Fruit fly (Drosophila melanogaster) whole organism, prepupa: ENCODE measurements around the gene amx.

Source experiments
- CG11294 ChIP-seq: fragments of 200-800 bp; sonication (Bioruptor generic); IDR thresholded peaks from 2 replicates; pipeline ENCODE4 v1.3.6; 2022; ENCODE audit warnings: missing biosample characterization, missing genetic modification characterization
- CG3032 ChIP-seq: fragments of 200-800 bp; optimal IDR thresholded peaks from 2 replicates; lab custom pipeline; 2019; ENCODE audit warnings: missing biosample characterization, mild to moderate bottlenecking, missing genetic modification characterization, moderate library complexity
- CG32006 ChIP-seq: fragments of 200-800 bp; sonication (Bioruptor generic); optimal IDR thresholded peaks from 3 replicates; lab custom pipeline; 2017; ENCODE audit warnings: missing biosample characterization, mild to moderate bottlenecking, missing genetic modification characterization
- CG6808 ChIP-seq: fragments of 200-800 bp; sonication (Bioruptor generic); optimal IDR thresholded peaks from 3 replicates; lab custom pipeline; 2017; ENCODE audit warnings: missing biosample characterization, missing genetic modification characterization, mild to moderate bottlenecking, moderate library complexity, missing genetic modification reagents
- Eip75B ChIP-seq: fragments of 200-800 bp; sonication (Bioruptor generic); optimal IDR thresholded peaks from 3 replicates; lab custom pipeline; 2016; ENCODE audit warnings: missing biosample characterization, missing genetic modification characterization
- Eip93F ChIP-seq: fragments of 200-800 bp; sonication (Bioruptor generic); optimal IDR thresholded peaks from 2 replicates; lab custom pipeline; 2016; ENCODE audit warnings: missing biosample characterization, mild to moderate bottlenecking, missing genetic modification characterization
- Gug ChIP-seq: fragments of 200-800 bp; sonication (Bioruptor generic); IDR thresholded peaks from 2 replicates; pipeline ENCODE4 v1.3.6; 2022; ENCODE audit warnings: missing biosample characterization, missing genetic modification characterization
- Hr38 ChIP-seq: sonication (Bioruptor generic); optimal IDR thresholded peaks from 2 replicates; lab custom pipeline; 2016; ENCODE audit warnings: missing biosample characterization, missing genetic modification characterization
- Smox ChIP-seq: fragments of 200-800 bp; sonication (Bioruptor generic); optimal IDR thresholded peaks from 3 replicates; lab custom pipeline; 2016; ENCODE audit warnings: missing biosample characterization, missing genetic modification characterization
- Sox102F ChIP-seq: fragments of 200-800 bp; sonication (Bioruptor generic); optimal IDR thresholded peaks from 2 replicates; lab custom pipeline; 2016; ENCODE audit warnings: missing biosample characterization, mild to moderate bottlenecking, missing genetic modification characterization
- achi ChIP-seq: fragments of 200-800 bp; sonication (Bioruptor generic); optimal IDR thresholded peaks from 3 replicates; lab custom pipeline; 2016; ENCODE audit warnings: missing biosample characterization, missing genetic modification characterization
- esn ChIP-seq: fragments of 200-800 bp; sonication (Bioruptor generic); optimal IDR thresholded peaks from 2 replicates; lab custom pipeline; 2016; ENCODE audit warnings: missing biosample characterization, mild to moderate bottlenecking, missing genetic modification characterization, moderate library complexity
- salr ChIP-seq, 2 experiments: fragments of 200-800 bp; sonication (Bioruptor generic); optimal IDR thresholded peaks; 3 replicates each; lab custom pipeline; 2016 to 2018; ENCODE audit warnings: missing biosample characterization in 2 of 2, missing genetic modification characterization in 2 of 2, mild to moderate bottlenecking in 1 of 2

dm6 chrX:9220434-9220833 is 26.7 kb downstream of the amx start:
- TF ChIP-seq Smox (GFP tag; lab: Kevin White, UChicago) (no peak), Hr38 (no peak), Eip75B (GFP tag; lab: Kevin White, UChicago) (no peak), esn (no peak), Eip93F (GFP tag; lab: Kevin White, UChicago) (no peak), Gug (GFP tag; lab: Robert Waterston, UW) (0 out of 2 replicates have a peak, but pooled peaks have one; percentile 42), CG32006 (GFP tag; lab: Kevin White, UChicago) (peak; percentile 67), salr (GFP tag; optimal IDR thresholded peaks at IDR 0.05; lab: Kevin White, UChicago) (no peak), achi (GFP tag; lab: Kevin White, UChicago) (peak; percentile 18), CG3032 (tag; lab: Kevin White, UChicago) (no peak), CG11294 (GFP tag; lab: Robert Waterston, UW) (peak; percentile 39; the same call in 1 of the 2 replicates), Sox102F (GFP tag; lab: Kevin White, UChicago) (no peak), CG6808 (GFP tag; lab: Kevin White, UChicago) (no peak)
